Fruit fly (Drosophila melanogaster) whole organism, embryonic: ENCODE results near the gene und.

Experiments
- ATbp ChIP-seq: fragments of 200-800 bp; sonication (Bioruptor generic); optimal IDR thresholded peaks from 2 replicates; lab custom pipeline; 2017; ENCODE audit warnings: missing biosample characterization, mild to moderate bottlenecking, missing genetic modification characterization, missing genetic modification reagents
- Adf1 ChIP-seq: fragments of 200-800 bp; sonication (Bioruptor generic); IDR thresholded peaks from 2 replicates; pipeline ENCODE4 v1.3.6; 2022; ENCODE audit warnings: missing biosample characterization, missing genetic modification characterization
- Atf6 ChIP-seq: fragments of 200-800 bp; sonication (Bioruptor generic); IDR thresholded peaks from 2 replicates; pipeline ENCODE4 v1.3.6; 2022; ENCODE audit warnings: missing biosample characterization, missing genetic modification characterization
- BEAF-32 ChIP-seq: fragments of 200-800 bp; sonication (Bioruptor generic); optimal IDR thresholded peaks from 3 replicates; lab custom pipeline; 2017; ENCODE audit warnings: missing biosample characterization, missing genetic modification characterization, mild to moderate bottlenecking, moderate library complexity, missing genetic modification reagents
- Bteb2 ChIP-seq: fragments of 200-800 bp; sonication (Bioruptor generic); optimal IDR thresholded peaks from 2 replicates; lab custom pipeline; 2016; ENCODE audit warnings: missing biosample characterization, missing genetic modification characterization
- CG1024 ChIP-seq: fragments of 200-800 bp; sonication (Bioruptor generic); IDR thresholded peaks from 2 replicates; pipeline ENCODE4 v1.3.6; 2022; ENCODE audit warnings: missing biosample characterization, missing genetic modification characterization
- CG10366 ChIP-seq: fragments of 200-800 bp; sonication (Bioruptor generic); IDR thresholded peaks from 2 replicates; pipeline ENCODE4 v1.3.6; 2022; ENCODE audit warnings: missing biosample characterization, missing genetic modification characterization
- CG13775 ChIP-seq: fragments of 200-800 bp; sonication (Bioruptor generic); optimal IDR thresholded peaks from 3 replicates; lab custom pipeline; 2017; ENCODE audit warnings: missing biosample characterization, mild to moderate bottlenecking, missing genetic modification characterization
- CG14050 ChIP-seq: fragments of 200-800 bp; sonication (Bioruptor generic); IDR thresholded peaks from 3 replicates; pipeline ENCODE4 v1.3.6; 2022; ENCODE audit warnings: missing biosample characterization, missing genetic modification characterization
- CG15073 ChIP-seq: fragments of 200-800 bp; sonication (Bioruptor generic); optimal IDR thresholded peaks from 2 replicates; lab custom pipeline; 2016; ENCODE audit warnings: missing biosample characterization, missing genetic modification characterization
- CG15514 ChIP-seq: fragments of 200-800 bp; sonication (Bioruptor generic); optimal IDR thresholded peaks from 3 replicates; lab custom pipeline; 2017; ENCODE audit warnings: missing biosample characterization, missing genetic modification characterization, mild to moderate bottlenecking, moderate library complexity, missing genetic modification reagents
- CG16813 ChIP-seq: fragments of 200-800 bp; sonication (Bioruptor generic); IDR thresholded peaks from 3 replicates; pipeline ENCODE4 v1.3.6; 2022; ENCODE audit warnings: missing biosample characterization, missing genetic modification characterization; ENCODE audit not compliant: partially characterized antibody
- CG17612 ChIP-seq: fragments of 200-800 bp; sonication (Bioruptor generic); IDR thresholded peaks from 2 replicates; pipeline ENCODE4 v1.3.6; 2022; ENCODE audit warnings: missing biosample characterization, missing genetic modification characterization
- CG18262 ChIP-seq: fragments of 200-800 bp; optimal IDR thresholded peaks from 3 replicates; lab custom pipeline; 2019; ENCODE audit warnings: missing biosample characterization, mild to moderate bottlenecking, missing genetic modification characterization, moderate library complexity
- CG2889 ChIP-seq: fragments of 200-800 bp; sonication (Bioruptor generic); IDR thresholded peaks from 3 replicates; pipeline ENCODE4 v1.3.6; 2022; ENCODE audit warnings: missing biosample characterization, missing genetic modification characterization
- CG32767 ChIP-seq: fragments of 200-800 bp; sonication (Bioruptor generic); IDR thresholded peaks from 2 replicates; pipeline ENCODE4 v1.3.6; 2022; ENCODE audit warnings: missing biosample characterization, missing genetic modification characterization
- CG32772 ChIP-seq: fragments of 200-800 bp; sonication (Bioruptor generic); IDR thresholded peaks from 2 replicates; pipeline ENCODE4 v1.3.6; 2022; ENCODE audit warnings: missing biosample characterization, missing genetic modification characterization
- CG33213 ChIP-seq: fragments of 200-800 bp; sonication (Bioruptor generic); optimal IDR thresholded peaks from 3 replicates; lab custom pipeline; 2016; ENCODE audit warnings: missing biosample characterization, missing genetic modification characterization
- CG3838 ChIP-seq: fragments of 200-800 bp; sonication (Bioruptor generic); optimal IDR thresholded peaks from 3 replicates; lab custom pipeline; 2016; ENCODE audit warnings: missing biosample characterization, missing genetic modification characterization
- CG3847 ChIP-seq: fragments of 200-800 bp; sonication (Bioruptor generic); IDR thresholded peaks from 2 replicates; pipeline ENCODE4 v1.3.6; 2022; ENCODE audit warnings: missing biosample characterization, missing genetic modification characterization
- CG3995 ChIP-seq: fragments of 200-800 bp; sonication (Bioruptor generic); optimal IDR thresholded peaks from 3 replicates; lab custom pipeline; 2016; ENCODE audit warnings: missing biosample characterization, missing genetic modification characterization
- CG4328 ChIP-seq: fragments of 200-800 bp; sonication (Bioruptor generic); optimal IDR thresholded peaks from 3 replicates; lab custom pipeline; 2017; ENCODE audit warnings: missing biosample characterization, missing genetic modification reagents, missing genetic modification characterization
- CG4854 ChIP-seq: fragments of 200-800 bp; sonication (Bioruptor generic); optimal IDR thresholded peaks from 2 replicates; lab custom pipeline; 2016; ENCODE audit warnings: missing biosample characterization, missing genetic modification characterization, inconsistent platforms
- CG5180 ChIP-seq: fragments of 200-800 bp; sonication (Bioruptor generic); optimal IDR thresholded peaks from 3 replicates; lab custom pipeline; 2017; ENCODE audit warnings: missing biosample characterization, missing genetic modification characterization, mild to moderate bottlenecking, moderate library complexity, missing genetic modification reagents
- CG6813 ChIP-seq: fragments of 200-800 bp; sonication (Bioruptor generic); optimal IDR thresholded peaks from 2 replicates; lab custom pipeline; 2017; ENCODE audit warnings: missing biosample characterization, missing genetic modification characterization, mild to moderate bottlenecking, moderate library complexity, missing genetic modification reagents
- CG7372 ChIP-seq: fragments of 200-800 bp; sonication (Bioruptor generic); IDR thresholded peaks from 2 replicates; pipeline ENCODE4 v1.3.6; 2022; ENCODE audit warnings: missing biosample characterization, missing genetic modification characterization
- CG7839 ChIP-seq: fragments of 200-800 bp; sonication (Bioruptor generic); optimal IDR thresholded peaks from 3 replicates; lab custom pipeline; 2018; ENCODE audit warnings: missing biosample characterization, mild to moderate bottlenecking, missing genetic modification characterization, moderate library complexity
- CG8290 ChIP-seq, 3 experiments: fragments of 200-800 bp; sonication (Bioruptor generic); optimal IDR thresholded peaks; 2 replicates each; lab custom pipeline; 2016 to 2019; ENCODE audit warnings: missing biosample characterization in 3 of 3, missing genetic modification characterization in 3 of 3, mild to moderate bottlenecking in 2 of 3, moderate library complexity in 1 of 3
- CG8388 ChIP-seq: fragments of 200-800 bp; sonication (Bioruptor generic); optimal IDR thresholded peaks from 2 replicates; lab custom pipeline; 2019; ENCODE audit warnings: missing biosample characterization, mild to moderate bottlenecking, missing genetic modification characterization, moderate library complexity
- CHES-1-like ChIP-seq: fragments of 200-800 bp; sonication (Bioruptor generic); optimal IDR thresholded peaks from 2 replicates; lab custom pipeline; 2016; ENCODE audit warnings: missing biosample characterization, missing genetic modification characterization
- Dbx ChIP-seq: fragments of 200-800 bp; sonication (Bioruptor generic); IDR thresholded peaks from 3 replicates; pipeline ENCODE4 v1.3.6; 2022; ENCODE audit warnings: missing biosample characterization, missing genetic modification characterization
- HLH3B ChIP-seq: fragments of 200-800 bp; sonication (Bioruptor generic); IDR thresholded peaks from 2 replicates; pipeline ENCODE4 v1.3.6; 2022; ENCODE audit warnings: missing biosample characterization, missing genetic modification characterization
- HmgZ ChIP-seq: fragments of 200-800 bp; sonication (Bioruptor generic); optimal IDR thresholded peaks from 2 replicates; lab custom pipeline; 2018; ENCODE audit warnings: missing biosample characterization, mild to moderate bottlenecking, missing genetic modification characterization
- Spps ChIP-seq: fragments of 200-800 bp; sonication (Bioruptor generic); optimal IDR thresholded peaks from 2 replicates; lab custom pipeline; 2018; ENCODE audit warnings: missing biosample characterization, mild to moderate bottlenecking, missing genetic modification characterization
- ab ChIP-seq: fragments of 200-800 bp; sonication (Bioruptor generic); optimal IDR thresholded peaks from 2 replicates; lab custom pipeline; 2016; ENCODE audit warnings: missing biosample characterization, missing genetic modification characterization
- amos ChIP-seq: fragments of 200-800 bp; sonication (Bioruptor generic); IDR thresholded peaks from 2 replicates; pipeline ENCODE4 v1.3.6; 2022; ENCODE audit warnings: missing biosample characterization, missing genetic modification characterization; ENCODE audit not compliant: partially characterized antibody
- bowl ChIP-seq: fragments of 200-800 bp; sonication (Bioruptor generic); IDR thresholded peaks from 2 replicates; pipeline ENCODE4 v1.3.6; 2022; ENCODE audit warnings: missing biosample characterization, missing genetic modification characterization
- btn ChIP-seq: fragments of 200-800 bp; sonication (Bioruptor generic); optimal IDR thresholded peaks from 2 replicates; lab custom pipeline; 2016; ENCODE audit warnings: missing biosample characterization, missing genetic modification characterization
- cas ChIP-seq: fragments of 200-800 bp; sonication (Bioruptor generic); IDR thresholded peaks from 2 replicates; pipeline ENCODE4 v1.3.6; 2022; ENCODE audit warnings: missing biosample characterization, missing genetic modification characterization
- da ChIP-seq: fragments of 200-800 bp; sonication (Bioruptor generic); optimal IDR thresholded peaks from 2 replicates; lab custom pipeline; 2016; ENCODE audit warnings: missing biosample characterization, missing genetic modification characterization
- dysf ChIP-seq: fragments of 200-800 bp; sonication (Bioruptor generic); IDR thresholded peaks from 3 replicates; pipeline ENCODE4 v1.3.6; 2022; ENCODE audit warnings: missing biosample characterization, missing genetic modification characterization
- gcm2 ChIP-seq: fragments of 200-800 bp; sonication (Bioruptor generic); optimal IDR thresholded peaks from 2 replicates; lab custom pipeline; 2016; ENCODE audit warnings: missing biosample characterization, missing genetic modification characterization
- grau ChIP-seq: fragments of 200-800 bp; optimal IDR thresholded peaks from 3 replicates; lab custom pipeline; 2019; ENCODE audit warnings: missing biosample characterization, mild to moderate bottlenecking, missing genetic modification characterization, moderate library complexity
- h ChIP-seq: fragments of >200 bp; optimal IDR thresholded peaks from 2 replicates; lab custom pipeline; 2017
- jigr1 ChIP-seq: fragments of 200-800 bp; sonication (Bioruptor generic); IDR thresholded peaks from 3 replicates; pipeline ENCODE4 v1.3.6; 2022; ENCODE audit warnings: missing biosample characterization, missing genetic modification characterization
- kay ChIP-seq: fragments of 200-800 bp; sonication (Bioruptor generic); optimal IDR thresholded peaks from 2 replicates; lab custom pipeline; 2016; ENCODE audit warnings: missing biosample characterization, missing genetic modification characterization
- lilli ChIP-seq: fragments of 200-800 bp; sonication (Bioruptor generic); optimal IDR thresholded peaks from 3 replicates; lab custom pipeline; 2016; ENCODE audit warnings: missing biosample characterization, missing genetic modification characterization
- odd ChIP-seq: fragments of 200-800 bp; sonication (Bioruptor generic); optimal IDR thresholded peaks from 2 replicates; lab custom pipeline; 2017; ENCODE audit warnings: missing biosample characterization, mild to moderate bottlenecking, missing genetic modification characterization
- phol ChIP-seq: fragments of 200-800 bp; sonication (Bioruptor generic); optimal IDR thresholded peaks from 3 replicates; lab custom pipeline; 2018; ENCODE audit warnings: missing biosample characterization, mild to moderate bottlenecking, missing genetic modification characterization, moderate library complexity
- seq ChIP-seq: fragments of 200-800 bp; sonication (Bioruptor generic); IDR thresholded peaks from 2 replicates; pipeline ENCODE4 v1.3.6; 2022; ENCODE audit warnings: missing biosample characterization, missing genetic modification characterization
- tgo ChIP-seq: fragments of 200-800 bp; sonication (Bioruptor generic); IDR thresholded peaks from 3 replicates; pipeline ENCODE4 v1.3.6; 2022; ENCODE audit warnings: missing biosample characterization, missing genetic modification characterization
- zen ChIP-seq: fragments of 200-800 bp; sonication (Bioruptor generic); optimal IDR thresholded peaks from 3 replicates; lab custom pipeline; 2018; ENCODE audit warnings: missing biosample characterization, mild to moderate bottlenecking, missing genetic modification characterization, moderate library complexity

Gene und

DNA sequence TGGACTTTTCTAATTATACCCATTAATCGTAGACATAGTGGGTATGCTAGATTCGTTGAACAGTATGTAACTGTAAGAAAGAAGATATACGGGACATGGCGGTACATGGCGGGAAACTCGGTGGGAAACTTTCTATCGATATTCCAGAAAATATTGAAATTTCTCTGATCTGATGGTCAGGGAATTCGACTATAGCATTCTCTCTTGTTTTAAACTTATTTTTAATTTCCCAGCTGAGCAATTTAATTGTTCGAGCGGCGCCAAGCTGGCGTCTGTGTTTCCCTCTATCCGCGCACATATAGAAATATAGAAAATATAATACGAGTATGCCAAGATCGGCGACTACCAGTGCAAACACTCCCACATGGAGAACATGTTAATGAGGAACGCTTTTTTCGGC, 16.0 kb downstream of the und start (continued):
- TF ChIP-seq grau: peak; percentile 52
- TF ChIP-seq CHES-1-like (GFP tag; lab: Kevin White, UChicago): peak; percentile 24
- TF ChIP-seq CG33213 (GFP tag; lab: Kevin White, UChicago): no peak
- TF ChIP-seq CG7839 (tag; lab: Kevin White, UChicago): peak; percentile 42
- no peak for TF ChIP-seq gcm2 (GFP tag; lab: Kevin White, UChicago)
- TF ChIP-seq CG1024 (GFP tag; lab: Robert Waterston, UW): no peak
- TF ChIP-seq Spps (tag; lab: Kevin White, UChicago): no peak
- TF ChIP-seq CG13775 (GFP tag; lab: Kevin White, UChicago): peak; percentile 9
- TF ChIP-seq tgo (GFP tag; lab: Robert Waterston, UW): no peak
- no peak for TF ChIP-seq ATbp (GFP tag; lab: Kevin White, UChicago)
- TF ChIP-seq CG5180 (GFP tag; lab: Kevin White, UChicago): no peak
- peak; percentile 5 for TF ChIP-seq CG8388
- no peak for TF ChIP-seq CG3995 (GFP tag; lab: Kevin White, UChicago)
- TF ChIP-seq phol (tag; lab: Kevin White, UChicago): no peak
- no peak for TF ChIP-seq CG2889 (GFP tag; lab: Robert Waterston, UW)
- no peak for TF ChIP-seq CG15514
- no peak for TF ChIP-seq CG3838 (GFP tag; lab: Kevin White, UChicago)
- TF ChIP-seq bowl (GFP tag; lab: Robert Waterston, UW): no peak
- TF ChIP-seq CG15073 (GFP tag; lab: Kevin White, UChicago): no peak
- no peak for TF ChIP-seq BEAF-32
- TF ChIP-seq CG14050 (GFP tag; lab: Robert Waterston, UW): no peak
- 0 out of 2 replicates have a peak, but pooled peaks have one; percentile 41 for TF ChIP-seq seq (GFP tag; lab: Robert Waterston, UW)
- TF ChIP-seq lilli (GFP tag; lab: Kevin White, UChicago): peak; percentile 32
- TF ChIP-seq CG4328 (GFP tag; lab: Kevin White, UChicago): no peak
- TF ChIP-seq CG18262 (tag; lab: Kevin White, UChicago): no peak
- no peak for TF ChIP-seq jigr1 (GFP tag; lab: Robert Waterston, UW)
- no peak for TF ChIP-seq h (lab: Kevin White, UChicago)
- 0 out of 3 replicates have a peak, but pooled peaks have one; percentile 16 for TF ChIP-seq Dbx (GFP tag; lab: Robert Waterston, UW)
- TF ChIP-seq CG4854 (GFP tag; lab: Kevin White, UChicago): no peak
- TF ChIP-seq CG16813: no peak
- no peak for TF ChIP-seq CG6813 (GFP tag; lab: Kevin White, UChicago)
- TF ChIP-seq odd (GFP tag; lab: Kevin White, UChicago): no peak
- TF ChIP-seq kay: no peak
- TF ChIP-seq CG3847 (GFP tag; lab: Robert Waterston, UW): peak; percentile 29; the same call in 1 of the 2 replicates
- TF ChIP-seq dysf (GFP tag; lab: Robert Waterston, UW): peak; percentile 46; the same call in 2 of the 3 replicates
- no peak for TF ChIP-seq ab (GFP tag; lab: Kevin White, UChicago)
- TF ChIP-seq btn (GFP tag; lab: Kevin White, UChicago): no peak
- TF ChIP-seq Atf6 (GFP tag; lab: Robert Waterston, UW): peak; percentile 67
- no peak for TF ChIP-seq CG7372 (GFP tag; lab: Robert Waterston, UW)
- 0 out of 2 replicates have a peak, but pooled peaks have one; percentile 16 for TF ChIP-seq CG32767 (GFP tag; lab: Robert Waterston, UW)
- no peak for TF ChIP-seq HmgZ (tag; lab: Kevin White, UChicago)
- TF ChIP-seq cas (GFP tag; lab: Robert Waterston, UW): no peak
- TF ChIP-seq CG32772 (GFP tag; lab: Robert Waterston, UW): no peak
- no peak for TF ChIP-seq Adf1 (GFP tag; lab: Robert Waterston, UW)
- no peak for TF ChIP-seq zen
- TF ChIP-seq CG10366 (GFP tag; lab: Robert Waterston, UW): peak; percentile 20
- TF ChIP-seq HLH3B (GFP tag; lab: Robert Waterston, UW): no peak
- no peak for TF ChIP-seq CG17612 (GFP tag; lab: Robert Waterston, UW)
- no peak for TF ChIP-seq Bteb2
- no peak for TF ChIP-seq da (GFP tag; lab: Kevin White, UChicago)
- TF ChIP-seq CG8290 (GFP tag; optimal IDR thresholded peaks at IDR 0.05; lab: Kevin White, UChicago): no peak
- peak in 1 of 2 experiments; percentile 43 for TF ChIP-seq CG8290 (tag; optimal IDR thresholded peaks at IDR 0.05; lab: Kevin White, UChicago)
- no peak for TF ChIP-seq amos (GFP tag; lab: Robert Waterston, UW)
